Fruit fly (Drosophila melanogaster) whole organism, prepupa: Measurements from ENCODE around the gene TrpRS.

ENCODE experiments used
- Blimp-1 ChIP-seq: fragments of 200-800 bp; sonication (Bioruptor generic); optimal IDR thresholded peaks from 3 replicates; lab custom pipeline; 2017; ENCODE audit warnings: missing biosample characterization, missing genetic modification characterization, mild to moderate bottlenecking, moderate library complexity, missing genetic modification reagents
- CG10669 ChIP-seq: fragments of 200-800 bp; sonication (Bioruptor generic); optimal IDR thresholded peaks from 3 replicates; lab custom pipeline; 2018; ENCODE audit warnings: missing biosample characterization, mild to moderate bottlenecking, missing genetic modification characterization, moderate library complexity
- CG11294 ChIP-seq: fragments of 200-800 bp; sonication (Bioruptor generic); IDR thresholded peaks from 2 replicates; pipeline ENCODE4 v1.3.6; 2022; ENCODE audit warnings: missing biosample characterization, missing genetic modification characterization
- CG11762 ChIP-seq: fragments of 200-800 bp; sonication (Bioruptor generic); optimal IDR thresholded peaks from 3 replicates; lab custom pipeline; 2016; ENCODE audit warnings: missing biosample characterization, missing genetic modification characterization; ENCODE audit not compliant: insufficient read depth
- CG15336 ChIP-seq: fragments of 200-800 bp; sonication (Bioruptor generic); IDR thresholded peaks from 2 replicates; pipeline ENCODE4 v1.3.6; 2022; ENCODE audit warnings: missing biosample characterization, missing genetic modification characterization
- CG3032 ChIP-seq: fragments of 200-800 bp; optimal IDR thresholded peaks from 2 replicates; lab custom pipeline; 2019; ENCODE audit warnings: missing biosample characterization, mild to moderate bottlenecking, missing genetic modification characterization, moderate library complexity
- CG31627 ChIP-seq: fragments of 200-800 bp; sonication (Bioruptor generic); optimal IDR thresholded peaks from 3 replicates; lab custom pipeline; 2016; ENCODE audit warnings: missing biosample characterization, missing genetic modification characterization
- CG32006 ChIP-seq: fragments of 200-800 bp; sonication (Bioruptor generic); optimal IDR thresholded peaks from 3 replicates; lab custom pipeline; 2017; ENCODE audit warnings: missing biosample characterization, mild to moderate bottlenecking, missing genetic modification characterization
- CG34406 ChIP-seq: fragments of 200-800 bp; sonication (Bioruptor generic); optimal IDR thresholded peaks from 3 replicates; lab custom pipeline; 2016; ENCODE audit warnings: missing biosample characterization, missing genetic modification characterization
- CG3919 ChIP-seq: fragments of 200-800 bp; sonication (Bioruptor generic); optimal IDR thresholded peaks from 3 replicates; lab custom pipeline; 2016; ENCODE audit warnings: missing biosample characterization, missing genetic modification characterization
- CG4318 ChIP-seq: fragments of 200-800 bp; sonication (Bioruptor generic); optimal IDR thresholded peaks from 3 replicates; lab custom pipeline; 2017; ENCODE audit warnings: missing biosample characterization, mild to moderate bottlenecking, missing genetic modification characterization
- CG6163 ChIP-seq: fragments of 200-800 bp; sonication (Bioruptor generic); IDR thresholded peaks from 3 replicates; pipeline ENCODE4 v1.3.6; 2022; ENCODE audit warnings: missing biosample characterization, missing genetic modification characterization
- CG6276 ChIP-seq: fragments of 200-800 bp; sonication (Bioruptor generic); optimal IDR thresholded peaks from 2 replicates; lab custom pipeline; 2017; ENCODE audit warnings: missing biosample characterization, mild to moderate bottlenecking, missing genetic modification characterization
- CG6792 ChIP-seq: fragments of 200-800 bp; sonication (Bioruptor generic); optimal IDR thresholded peaks from 3 replicates; lab custom pipeline; 2016; ENCODE audit warnings: missing biosample characterization, missing genetic modification characterization
- CG6808 ChIP-seq: fragments of 200-800 bp; sonication (Bioruptor generic); optimal IDR thresholded peaks from 3 replicates; lab custom pipeline; 2017; ENCODE audit warnings: missing biosample characterization, missing genetic modification characterization, mild to moderate bottlenecking, moderate library complexity, missing genetic modification reagents
- CG6854 ChIP-seq: fragments of 200-800 bp; sonication (Bioruptor generic); optimal IDR thresholded peaks from 2 replicates; lab custom pipeline; 2017; ENCODE audit warnings: missing biosample characterization, mild to moderate bottlenecking, missing genetic modification characterization
- CG7368 ChIP-seq: fragments of 200-800 bp; sonication (Bioruptor generic); optimal IDR thresholded peaks from 3 replicates; lab custom pipeline; 2016; ENCODE audit warnings: missing biosample characterization, missing genetic modification characterization
- CG8119 ChIP-seq: fragments of 200-800 bp; sonication (Bioruptor generic); IDR thresholded peaks from 3 replicates; pipeline ENCODE4 v1.3.6; 2022; ENCODE audit warnings: missing biosample characterization, missing genetic modification characterization
- CG9139 ChIP-seq: fragments of 200-800 bp; sonication (Bioruptor generic); optimal IDR thresholded peaks from 3 replicates; lab custom pipeline; 2017; ENCODE audit warnings: missing biosample characterization, mild to moderate bottlenecking, missing genetic modification characterization
- Eip75B ChIP-seq: fragments of 200-800 bp; sonication (Bioruptor generic); optimal IDR thresholded peaks from 3 replicates; lab custom pipeline; 2016; ENCODE audit warnings: missing biosample characterization, missing genetic modification characterization
- Eip78C ChIP-seq: fragments of 200-800 bp; sonication (Bioruptor generic); peaks from one replicate; lab custom pipeline; 2016; ENCODE audit warnings: missing biosample characterization, missing genetic modification characterization
- Eip93F ChIP-seq: fragments of 200-800 bp; sonication (Bioruptor generic); optimal IDR thresholded peaks from 2 replicates; lab custom pipeline; 2016; ENCODE audit warnings: missing biosample characterization, mild to moderate bottlenecking, missing genetic modification characterization
- Ets21C ChIP-seq: fragments of 200-800 bp; sonication (Bioruptor generic); optimal IDR thresholded peaks from 3 replicates; lab custom pipeline; 2016; ENCODE audit warnings: missing biosample characterization, missing genetic modification characterization
- Gug ChIP-seq: fragments of 200-800 bp; sonication (Bioruptor generic); IDR thresholded peaks from 2 replicates; pipeline ENCODE4 v1.3.6; 2022; ENCODE audit warnings: missing biosample characterization, missing genetic modification characterization
- Hr39 ChIP-seq: fragments of 200-800 bp; sonication (Bioruptor generic); optimal IDR thresholded peaks from 2 replicates; lab custom pipeline; 2016; ENCODE audit warnings: missing biosample characterization, missing genetic modification characterization
- Met ChIP-seq: fragments of 200-800 bp; sonication (Bioruptor generic); optimal IDR thresholded peaks from 3 replicates; lab custom pipeline; 2016; ENCODE audit warnings: missing biosample characterization, missing genetic modification characterization
- OdsH ChIP-seq: fragments of 200-800 bp; sonication (Bioruptor generic); optimal IDR thresholded peaks from 3 replicates; lab custom pipeline; 2016; ENCODE audit warnings: missing biosample characterization, missing genetic modification characterization
- Smox ChIP-seq: fragments of 200-800 bp; sonication (Bioruptor generic); optimal IDR thresholded peaks from 3 replicates; lab custom pipeline; 2016; ENCODE audit warnings: missing biosample characterization, missing genetic modification characterization
- Sox102F ChIP-seq: fragments of 200-800 bp; sonication (Bioruptor generic); optimal IDR thresholded peaks from 2 replicates; lab custom pipeline; 2016; ENCODE audit warnings: missing biosample characterization, mild to moderate bottlenecking, missing genetic modification characterization
- Sox14 ChIP-seq: fragments of 200-800 bp; sonication (Bioruptor generic); optimal IDR thresholded peaks from 3 replicates; lab custom pipeline; 2016; ENCODE audit warnings: missing biosample characterization, missing genetic modification characterization
- Sox15 ChIP-seq: fragments of 200-800 bp; sonication (Bioruptor generic); optimal IDR thresholded peaks from 3 replicates; lab custom pipeline; 2016; ENCODE audit warnings: missing biosample characterization, missing genetic modification characterization
- achi ChIP-seq: fragments of 200-800 bp; sonication (Bioruptor generic); optimal IDR thresholded peaks from 3 replicates; lab custom pipeline; 2016; ENCODE audit warnings: missing biosample characterization, missing genetic modification characterization
- acj6 ChIP-seq: fragments of 200-800 bp; sonication (Bioruptor generic); optimal IDR thresholded peaks from 3 replicates; lab custom pipeline; 2016; ENCODE audit warnings: missing biosample characterization, missing genetic modification characterization
- cyc ChIP-seq: fragments of 200-800 bp; sonication (Bioruptor generic); optimal IDR thresholded peaks from 3 replicates; lab custom pipeline; 2016; ENCODE audit warnings: missing biosample characterization, missing genetic modification characterization
- dac ChIP-seq: fragments of 200-800 bp; sonication (Bioruptor generic); optimal IDR thresholded peaks from 2 replicates; lab custom pipeline; 2017; ENCODE audit warnings: missing biosample characterization, mild to moderate bottlenecking, missing genetic modification characterization
- dsx ChIP-seq: fragments of 200-800 bp; optimal IDR thresholded peaks from 3 replicates; lab custom pipeline; 2019; ENCODE audit warnings: missing biosample characterization, mild to moderate bottlenecking, missing genetic modification characterization, moderate library complexity; ENCODE audit not compliant: poor library complexity, severe bottlenecking
- eg ChIP-seq: fragments of 200-800 bp; sonication (Bioruptor generic); IDR thresholded peaks from 3 replicates; pipeline ENCODE4 v1.3.6; 2022; ENCODE audit warnings: missing biosample characterization, missing genetic modification characterization
- esn ChIP-seq: fragments of 200-800 bp; sonication (Bioruptor generic); optimal IDR thresholded peaks from 2 replicates; lab custom pipeline; 2016; ENCODE audit warnings: missing biosample characterization, mild to moderate bottlenecking, missing genetic modification characterization, moderate library complexity
- fd59A ChIP-seq: fragments of 200-800 bp; sonication (Bioruptor generic); optimal IDR thresholded peaks from 2 replicates; lab custom pipeline; 2017; ENCODE audit warnings: missing biosample characterization, mild to moderate bottlenecking, missing genetic modification characterization, missing genetic modification reagents
- fd85E ChIP-seq: fragments of 200-800 bp; sonication (Bioruptor generic); optimal IDR thresholded peaks from 3 replicates; lab custom pipeline; 2016; ENCODE audit warnings: missing biosample characterization, missing genetic modification characterization
- fkh ChIP-seq: fragments of 200-800 bp; sonication (Bioruptor generic); optimal IDR thresholded peaks from 3 replicates; lab custom pipeline; 2017; ENCODE audit warnings: missing biosample characterization, mild to moderate bottlenecking, missing genetic modification characterization, moderate library complexity
- lz ChIP-seq: fragments of 200-800 bp; sonication (Bioruptor generic); optimal IDR thresholded peaks from 3 replicates; lab custom pipeline; 2016; ENCODE audit warnings: missing biosample characterization, missing genetic modification characterization
- net ChIP-seq: fragments of 200-800 bp; sonication (Bioruptor generic); optimal IDR thresholded peaks from 3 replicates; lab custom pipeline; 2016; ENCODE audit warnings: missing biosample characterization, missing genetic modification characterization
- pdm3 ChIP-seq: fragments of 200-800 bp; sonication (Bioruptor generic); optimal IDR thresholded peaks from 3 replicates; lab custom pipeline; 2016; ENCODE audit warnings: missing biosample characterization, missing genetic modification characterization
- spab ChIP-seq: fragments of 200-800 bp; sonication (Bioruptor generic); optimal IDR thresholded peaks from 2 replicates; lab custom pipeline; 2017; ENCODE audit warnings: missing biosample characterization, mild to moderate bottlenecking, missing genetic modification characterization, missing genetic modification reagents
- ss ChIP-seq, 2 experiments: fragments of 200-800 bp; sonication (Bioruptor generic); optimal IDR thresholded peaks; 2 replicates in 1 of 2; 3 replicates in 1 of 2; lab custom pipeline; 2017 to 2018; ENCODE audit warnings: mild to moderate bottlenecking in 2 of 2, missing biosample characterization in 2 of 2, missing genetic modification characterization in 2 of 2, moderate library complexity in 1 of 2
- svp ChIP-seq: fragments of 200-800 bp; sonication (Bioruptor generic); peaks from one replicate; lab custom pipeline; 2016; ENCODE audit warnings: missing biosample characterization, missing genetic modification characterization
- topi ChIP-seq: fragments of 200-800 bp; sonication (Bioruptor generic); optimal IDR thresholded peaks from 3 replicates; lab custom pipeline; 2016; ENCODE audit warnings: missing biosample characterization, missing genetic modification characterization
- vri ChIP-seq: fragments of 200-800 bp; sonication (Bioruptor generic); optimal IDR thresholded peaks from 3 replicates; lab custom pipeline; 2016; ENCODE audit warnings: missing biosample characterization, mild to moderate bottlenecking, missing genetic modification characterization

TrpRS gene

DNA sequence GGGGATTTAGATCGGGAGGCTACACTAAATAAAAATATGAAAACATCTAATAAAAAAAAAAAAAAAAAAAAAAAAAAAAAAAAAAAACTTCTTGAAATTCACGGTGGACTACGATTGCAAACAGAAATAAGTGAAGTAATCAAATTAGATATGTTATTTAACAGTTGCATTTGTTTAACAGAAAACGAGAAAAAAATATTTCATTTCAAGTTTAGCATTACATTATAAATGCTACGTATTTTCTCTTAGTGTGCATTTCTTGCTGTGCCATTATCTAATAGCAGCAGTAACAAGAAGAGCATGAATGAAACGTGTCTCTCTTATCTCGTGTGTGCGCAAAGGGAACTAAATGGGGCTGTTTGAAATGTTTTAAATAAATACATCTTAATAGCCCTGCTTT, 41.9 kb downstream of the TrpRS start (continued):
- TF ChIP-seq acj6 (GFP tag; lab: Kevin White, UChicago), result peak; percentile 62
- peak; percentile 71; the same call in 1 of the 3 replicates for TF ChIP-seq CG6163
- peak; percentile 85 for TF ChIP-seq CG8119 (GFP tag; lab: Robert Waterston, UW)
- TF ChIP-seq vri (GFP tag; lab: Kevin White, UChicago), result peak; percentile 3
- TF ChIP-seq CG11762 (GFP tag; lab: Kevin White, UChicago), result peak; percentile 59
- peak; percentile 40 for TF ChIP-seq CG3032 (tag; lab: Kevin White, UChicago)
- TF ChIP-seq Sox14, result peak; percentile 26
- peak; percentile 63 for TF ChIP-seq OdsH (GFP tag; lab: Kevin White, UChicago)
- peak; percentile 84 for TF ChIP-seq eg (GFP tag; lab: Robert Waterston, UW)
- TF ChIP-seq Sox15, result no peak
- TF ChIP-seq dsx (GFP tag; lab: Kevin White, UChicago), result no peak

DNA sequence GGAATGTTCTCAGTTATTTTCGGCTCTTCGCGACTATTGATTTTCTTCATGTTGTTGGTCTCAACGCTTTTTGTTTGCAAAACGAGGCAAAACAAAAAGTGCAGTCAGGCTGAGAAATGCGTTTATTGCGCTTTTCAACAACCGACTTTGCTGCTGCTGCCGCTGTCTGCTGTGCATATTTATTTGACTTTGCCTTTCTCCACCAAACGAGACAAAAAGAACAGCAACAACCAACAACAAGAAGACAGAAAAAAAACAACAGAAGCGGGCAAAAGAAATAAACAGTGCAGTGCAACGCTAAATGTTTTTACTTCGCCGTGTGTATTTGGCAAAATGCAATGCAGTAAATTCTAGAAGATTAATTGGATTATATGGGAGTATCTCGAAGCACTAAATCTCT, 44.3 kb downstream of the TrpRS start:
- TF ChIP-seq Gug (GFP tag; lab: Robert Waterston, UW) (no peak), net (no peak), esn (GFP tag; lab: Kevin White, UChicago) (no peak), CG11762 (GFP tag; lab: Kevin White, UChicago) (no peak), CG6276 (GFP tag; lab: Kevin White, UChicago) (peak; percentile 70), dac (GFP tag; lab: Kevin White, UChicago) (no peak), vri (GFP tag; lab: Kevin White, UChicago) (no peak), cyc (GFP tag; lab: Kevin White, UChicago) (no peak), Sox14 (no peak), CG31627 (GFP tag; lab: Kevin White, UChicago) (no peak), fd85E (GFP tag; lab: Kevin White, UChicago) (no peak), Ets21C (GFP tag; lab: Kevin White, UChicago) (no peak), topi (no peak), Eip75B (no peak), Eip93F (GFP tag; lab: Kevin White, UChicago) (no peak), spab (GFP tag; lab: Kevin White, UChicago) (no peak), CG6163 (peak; percentile 20; the same call in 1 of the 3 replicates), CG4318 (GFP tag; lab: Kevin White, UChicago) (no peak), fkh (GFP tag; lab: Kevin White, UChicago) (no peak), CG6808 (peak; percentile 0), lz (GFP tag; lab: Kevin White, UChicago) (no peak), svp (GFP tag; lab: Kevin White, UChicago) (no peak), Met (GFP tag; lab: Kevin White, UChicago) (no peak), Sox102F (GFP tag; lab: Kevin White, UChicago) (no peak), Hr39 (GFP tag; lab: Kevin White, UChicago) (no peak), ss (GFP tag; optimal IDR thresholded peaks at IDR 0.05; lab: Kevin White, UChicago) (no peak), pdm3 (GFP tag; lab: Kevin White, UChicago) (no peak), CG8119 (GFP tag; lab: Robert Waterston, UW) (no peak), eg (GFP tag; lab: Robert Waterston, UW) (peak; percentile 64; the same call in 2 of the 3 replicates), OdsH (GFP tag; lab: Kevin White, UChicago) (no peak), achi (GFP tag; lab: Kevin White, UChicago) (no peak), CG3919 (no peak), CG15336 (GFP tag; lab: Robert Waterston, UW) (peak; percentile 33; the same call in 1 of the 2 replicates), Blimp-1 (GFP tag; lab: Kevin White, UChicago) (no peak), CG32006 (no peak), fd59A (GFP tag; lab: Kevin White, UChicago) (no peak), CG9139 (GFP tag; lab: Kevin White, UChicago) (no peak), CG11294 (GFP tag; lab: Robert Waterston, UW) (no peak; the same call in 1 of the 2 replicates), CG34406 (GFP tag; lab: Kevin White, UChicago) (no peak), CG6792 (GFP tag; lab: Kevin White, UChicago) (no peak), Eip78C (GFP tag; lab: Kevin White, UChicago) (peak; percentile 33), acj6 (GFP tag; lab: Kevin White, UChicago) (no peak), CG7368 (GFP tag; lab: Kevin White, UChicago) (no peak), CG6854 (GFP tag; lab: Kevin White, UChicago) (peak; percentile 54), CG10669 (peak; percentile 5), Smox (GFP tag; lab: Kevin White, UChicago) (no peak)
